Worm (Caenorhabditis elegans) whole organism, L4 larva: Measurements from ENCODE around the gene F34D10.9.

Source experiments
- F49E8.2 ChIP-seq: sonication (generic microtip); optimal IDR thresholded peaks from 2 replicates; lab custom pipeline; 2016; ENCODE audit warnings: missing compliant biosample characterization, mild to moderate bottlenecking, missing genetic modification characterization, borderline replicate concordance
- T20F7.1 ChIP-seq: fragments of 200-800 bp; sonication (Bioruptor generic); optimal IDR thresholded peaks from 2 replicates; lab custom pipeline; 2018; ENCODE audit warnings: mild to moderate bottlenecking, missing genetic modification characterization, missing compliant biosample characterization
- Y5F2A.4 ChIP-seq: fragments of 200-800 bp; sonication (Bioruptor generic); optimal IDR thresholded peaks from 2 replicates; lab custom pipeline; 2018; ENCODE audit warnings: mild to moderate bottlenecking, missing genetic modification characterization, missing compliant biosample characterization
- aly-2 ChIP-seq: sonication (generic microtip); optimal IDR thresholded peaks from 2 replicates; lab custom pipeline; 2018; ENCODE audit warnings: missing biosample characterization, missing genetic modification characterization
- arid-1 ChIP-seq: fragments of 200-800 bp; sonication (Bioruptor generic); conservative IDR thresholded peaks from 2 replicates; pipeline ENCODE4 v1.3.6; 2022; ENCODE audit warnings: missing genetic modification reagents, missing genetic modification characterization, missing compliant biosample characterization
- ceh-20 ChIP-seq: fragments of 200-800 bp; sonication (Bioruptor generic); IDR thresholded peaks from 2 replicates; pipeline ENCODE4 v1.3.6; 2022; ENCODE audit warnings: missing genetic modification reagents, missing genetic modification characterization, missing compliant biosample characterization
- ceh-44 ChIP-seq: fragments of 200-800 bp; sonication (Bioruptor generic); IDR thresholded peaks from 2 replicates; pipeline ENCODE4 v1.3.6; 2022; ENCODE audit warnings: missing genetic modification reagents, missing genetic modification characterization, missing compliant biosample characterization
- ceh-82 ChIP-seq: sonication (generic microtip); optimal IDR thresholded peaks from 2 replicates; lab custom pipeline; 2017; ENCODE audit warnings: missing biosample characterization, missing genetic modification characterization
- ces-1 ChIP-seq: fragments of 150-350 bp; sonication (generic microtip); optimal IDR thresholded peaks from 4 replicates; lab custom pipeline; 2014; ENCODE audit warnings: missing biosample characterization, missing genetic modification reagents, missing genetic modification characterization
- daf-16 ChIP-seq, 3 experiments: sonication (generic microtip); optimal IDR thresholded peaks; 2 replicates each; lab custom pipeline; 2016 to 2017; ENCODE audit warnings: missing genetic modification characterization in 3 of 3, missing genetic modification reagents in 3 of 3, mild to moderate bottlenecking in 2 of 3, missing compliant biosample characterization in 2 of 3, missing biosample characterization in 1 of 3, moderate library complexity in 1 of 3
- daf-8 ChIP-seq: fragments of 200-800 bp; sonication (Bioruptor generic); IDR thresholded peaks from 2 replicates; pipeline ENCODE4 v1.3.6; 2022; ENCODE audit warnings: missing genetic modification characterization, missing compliant biosample characterization
- dpl-1 ChIP-seq: fragments of 150-350 bp; optimal IDR thresholded peaks from 2 replicates; lab custom pipeline; 2014; ENCODE audit warnings: missing biosample characterization, missing genetic modification reagents, missing genetic modification characterization
- duxl-1 ChIP-seq: sonication (generic microtip); optimal IDR thresholded peaks from 2 replicates; lab custom pipeline; 2016; ENCODE audit warnings: mild to moderate bottlenecking, missing genetic modification characterization, moderate library complexity, missing compliant biosample characterization; ENCODE audit not compliant: poor library complexity
- dve-1 ChIP-seq: sonication (generic microtip); optimal IDR thresholded peaks from 2 replicates; lab custom pipeline; 2017; ENCODE audit warnings: antibody characterized with exemption, mild to moderate bottlenecking, missing genetic modification characterization, missing compliant biosample characterization; ENCODE audit not compliant: insufficient read depth
- egl-43 ChIP-seq: fragments of 200-800 bp; sonication (Bioruptor generic); IDR thresholded peaks from 2 replicates; pipeline ENCODE4 v1.3.6; 2022; ENCODE audit warnings: missing genetic modification reagents, missing genetic modification characterization, missing compliant biosample characterization
- gei-8 ChIP-seq: fragments of 200-800 bp; sonication (Bioruptor generic); optimal IDR thresholded peaks from 2 replicates; lab custom pipeline; 2018; ENCODE audit warnings: mild to moderate bottlenecking, missing genetic modification characterization, missing compliant biosample characterization
- hif-1 ChIP-seq, 2 experiments: sonication (generic microtip); optimal IDR thresholded peaks; 2 replicates each; lab custom pipeline; 2016 to 2017; ENCODE audit warnings: missing compliant biosample characterization in 2 of 2, missing genetic modification characterization in 2 of 2, missing genetic modification reagents in 2 of 2, missing genotype in 2 of 2, mild to moderate bottlenecking in 1 of 2
- hlh-11 ChIP-seq: fragments of 200-800 bp; sonication (Bioruptor generic); optimal IDR thresholded peaks from 2 replicates; lab custom pipeline; 2018; ENCODE audit warnings: mild to moderate bottlenecking, missing genetic modification characterization, missing compliant biosample characterization
- hlh-30 ChIP-seq: sonication (generic microtip); optimal IDR thresholded peaks from 2 replicates; lab custom pipeline; 2017; ENCODE audit warnings: antibody characterized with exemption, mild to moderate bottlenecking, missing genetic modification characterization, missing compliant biosample characterization; ENCODE audit not compliant: insufficient read depth
- hmg-1.1 ChIP-seq: fragments of 200-800 bp; sonication (Bioruptor generic); IDR thresholded peaks from 2 replicates; pipeline ENCODE4 v1.3.6; 2022; ENCODE audit warnings: missing genetic modification reagents, missing genetic modification characterization, missing compliant biosample characterization
- lin-15B ChIP-seq: fragments of 150-350 bp; sonication (generic microtip); optimal IDR thresholded peaks from 3 replicates; lab custom pipeline; 2014; ENCODE audit warnings: missing biosample characterization, missing genetic modification characterization
- lin-38 ChIP-seq: fragments of 200-800 bp; sonication (Bioruptor generic); IDR thresholded peaks from 2 replicates; pipeline ENCODE4 v1.3.6; 2022; ENCODE audit warnings: missing genetic modification reagents, missing genetic modification characterization, missing compliant biosample characterization
- lin-39 ChIP-seq: fragments of 150-350 bp; optimal IDR thresholded peaks from 2 replicates; lab custom pipeline; 2014; ENCODE audit warnings: missing biosample characterization, missing genetic modification reagents, missing genetic modification characterization
- lsy-2 ChIP-seq, 2 experiments: fragments of 150-350 bp in 1 of 2; sonication (generic microtip) in 1 of 2; optimal IDR thresholded peaks; 2 replicates each; lab custom pipeline; 2014 to 2017; ENCODE audit warnings: missing biosample characterization in 2 of 2, missing genetic modification characterization in 2 of 2
- madf-5 ChIP-seq, 2 experiments: fragments of 200-800 bp; sonication (Bioruptor generic); IDR thresholded peaks; 2 replicates each; pipeline ENCODE4 v1.3.6; 2022; ENCODE audit warnings: missing compliant biosample characterization in 2 of 2, missing genetic modification characterization in 2 of 2
- mep-1 ChIP-seq: fragments of 150-350 bp; sonication (generic microtip); optimal IDR thresholded peaks from 3 replicates; lab custom pipeline; 2014; ENCODE audit warnings: missing biosample characterization, missing genetic modification characterization
- mes-2 ChIP-seq: sonication (generic microtip); optimal IDR thresholded peaks from 2 replicates; lab custom pipeline; 2016; ENCODE audit warnings: missing genotype, mild to moderate bottlenecking, missing genetic modification characterization, missing compliant biosample characterization; ENCODE audit not compliant: poor library complexity, severe bottlenecking
- nhr-11 ChIP-seq: fragments of 150-350 bp; optimal IDR thresholded peaks from 2 replicates; lab custom pipeline; 2014; ENCODE audit warnings: missing biosample characterization, missing genetic modification characterization
- nhr-6 ChIP-seq: fragments of 150-350 bp; optimal IDR thresholded peaks from 2 replicates; lab custom pipeline; 2014; ENCODE audit warnings: missing biosample characterization, missing genetic modification characterization
- php-3 ChIP-seq: fragments of 200-800 bp; sonication (Bioruptor generic); IDR thresholded peaks from 2 replicates; pipeline ENCODE4 v1.3.6; 2022; ENCODE audit warnings: missing genetic modification reagents, missing genetic modification characterization, missing compliant biosample characterization
- unc-62 ChIP-seq, 3 experiments: fragments of 150-350 bp in 1 of 3; sonication (generic microtip); optimal IDR thresholded peaks in 2 of 3; peaks in 1 of 3; 1 replicate in 1 of 3; 2 replicates in 2 of 3; lab custom pipeline; 2014 to 2017; ENCODE audit warnings: missing biosample characterization in 3 of 3, missing genetic modification characterization in 3 of 3, missing genetic modification reagents in 3 of 3, missing genotype in 1 of 3
- vab-7 ChIP-seq: fragments of 200-800 bp; sonication (Bioruptor generic); IDR thresholded peaks from 2 replicates; pipeline ENCODE4 v1.3.6; 2022; ENCODE audit warnings: missing genetic modification reagents, missing genetic modification characterization, missing compliant biosample characterization
- zag-1 ChIP-seq: fragments of 150-350 bp; optimal IDR thresholded peaks from 2 replicates; lab custom pipeline; 2014; ENCODE audit warnings: missing biosample characterization, missing genetic modification characterization
- zfp-3 ChIP-seq: fragments of 200-800 bp; sonication (Bioruptor generic); conservative IDR thresholded peaks from 2 replicates; pipeline ENCODE4 v1.3.6; 2022; ENCODE audit warnings: missing genetic modification reagents, missing genetic modification characterization, missing compliant biosample characterization

Gene F34D10.9

DNA sequence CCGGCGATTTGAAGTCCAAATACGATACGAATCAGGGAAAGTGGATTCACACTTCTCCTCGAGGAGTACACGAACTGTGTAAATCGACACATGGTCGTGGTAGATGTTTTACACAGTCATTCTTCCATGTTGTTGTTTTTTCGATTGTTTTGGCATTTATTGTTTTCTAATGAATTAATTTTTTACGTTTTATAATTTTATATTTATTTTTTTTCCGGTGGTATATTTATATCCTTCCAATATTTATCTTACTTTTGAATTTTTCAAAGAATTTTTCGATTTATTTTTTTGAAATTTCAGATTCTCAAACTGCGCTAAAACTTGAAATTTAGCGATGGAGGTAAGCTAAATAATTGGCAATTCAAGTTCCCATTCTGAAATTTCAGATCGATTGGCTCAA lies 16.3 kb downstream of the F34D10.9 start, which contains the start of gene nrde-1:
Gene nrde-1, plus strand, starts transcription at position 301 of the 400 bp plus-strand sequence.
- TF ChIP-seq T20F7.1: no peak
- no peak for TF ChIP-seq ceh-20 (GFP tag; lab: Robert Waterston, UW)
- no peak for TF ChIP-seq lin-38 (GFP tag; lab: Robert Waterston, UW)
- no peak for TF ChIP-seq aly-2 (tag; lab: Kevin White, UChicago)

DNA sequence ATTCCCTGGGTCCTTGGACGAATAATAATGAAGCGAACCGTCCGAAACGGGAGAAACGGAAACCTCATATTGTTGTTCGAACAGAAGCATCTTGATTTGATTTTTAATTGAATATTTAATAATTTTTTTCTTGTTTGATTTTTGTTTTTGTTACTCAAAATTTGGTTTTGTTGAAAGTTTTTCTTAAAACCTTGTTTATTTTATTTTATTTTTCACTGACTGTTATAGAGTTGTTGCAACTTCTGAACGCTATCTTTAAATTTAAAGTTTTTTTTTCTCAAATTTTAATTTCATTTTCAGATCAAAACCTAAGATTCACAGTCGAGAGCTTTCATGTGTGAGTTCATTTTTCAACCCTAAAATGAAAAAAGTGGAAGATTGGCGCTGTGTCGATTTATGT lies 20.4 kb downstream of the F34D10.9 start, which contains the start of gene alkb-8:
Gene alkb-8, plus strand, starts transcription at position 301 of the 400 bp plus-strand sequence.
- TF ChIP-seq unc-62 (GFP tag; optimal IDR thresholded peaks at IDR 0.05 in 1 of 2; lab: Kevin White, UChicago) (no peak), unc-62 (tag; optimal IDR thresholded peaks at IDR 0.05; lab: Kevin White, UChicago) (no peak), nhr-11 (tag; lab: Kevin White, UChicago) (no peak)

DNA sequence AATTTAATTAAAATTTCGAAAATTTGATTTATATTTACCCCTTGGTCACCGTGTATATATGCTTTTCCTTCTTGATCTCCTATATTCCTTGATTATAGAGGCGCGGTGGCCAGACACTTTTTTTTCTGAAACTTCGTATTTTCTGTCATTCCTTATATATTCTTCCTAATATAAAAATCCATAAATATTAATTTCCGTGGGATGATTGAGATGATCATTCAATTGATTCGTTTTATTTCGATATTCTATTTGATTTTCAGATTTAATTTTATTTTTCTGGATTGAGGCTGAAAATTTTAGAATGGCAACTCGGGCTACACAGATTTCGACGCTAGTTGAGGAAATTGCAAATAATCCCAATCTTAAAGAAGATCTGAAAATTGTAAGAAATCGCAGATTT lies 22.8 kb downstream of the F34D10.9 start, which contains the start of gene dph-1:
Gene dph-1, plus strand, starts transcription at position 301 of the 400 bp plus-strand sequence.
- TF ChIP-seq hlh-11 (tag; lab: Kevin White, UChicago) (no peak), hmg-1.1 (GFP tag; lab: Robert Waterston, UW) (no peak), hlh-30 (no peak), gei-8 (GFP tag; lab: Kevin White, UChicago) (no peak)

DNA sequence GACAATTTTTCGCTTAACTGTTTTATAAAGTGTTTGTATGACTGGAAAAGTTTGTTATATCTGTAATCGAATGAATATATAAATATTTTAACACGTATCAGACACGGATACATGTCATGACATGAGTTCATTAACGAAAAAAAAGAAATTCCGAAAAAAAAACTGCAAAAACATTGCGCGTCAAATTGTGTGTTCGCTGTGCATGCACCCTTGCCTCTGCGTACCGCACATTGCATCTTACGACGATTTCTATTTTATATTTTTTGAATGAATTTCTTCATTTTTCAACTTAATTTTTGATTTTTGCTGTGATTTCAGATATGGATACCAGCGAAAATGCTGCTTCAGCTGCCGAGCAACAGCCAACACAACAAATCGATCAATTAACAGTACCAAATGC lies 24.5 kb downstream of the F34D10.9 start, which contains the start of gene wdr-5.1:
Gene wdr-5.1, plus strand, starts transcription at position 319 of the 400 bp plus-strand sequence.
- TF ChIP-seq daf-16 (GFP tag; optimal IDR thresholded peaks at IDR 0.05; lab: Kevin White, UChicago) (no peak), daf-16 (tag; optimal IDR thresholded peaks at IDR 0.05; lab: Kevin White, UChicago) (peak; percentile 13), nhr-6 (tag; lab: Kevin White, UChicago) (no peak), lin-38 (GFP tag; lab: Robert Waterston, UW) (peak; percentile 47), duxl-1 (tag; lab: Kevin White, UChicago) (peak; percentile 38), hif-1 (tag; optimal IDR thresholded peaks at IDR 0.05; lab: Kevin White, UChicago) (no peak), php-3 (GFP tag; lab: Robert Waterston, UW) (no peak), vab-7 (GFP tag; lab: Robert Waterston, UW) (no peak), dve-1 (peak; percentile 23), zag-1 (tag; lab: Kevin White, UChicago) (no peak), lin-15B (tag; lab: Kevin White, UChicago) (no peak), Y5F2A.4 (no peak), hmg-1.1 (GFP tag; lab: Robert Waterston, UW) (no peak), mes-2 (tag; lab: Kevin White, UChicago) (peak; percentile 57), hlh-30 (peak; percentile 16), aly-2 (tag; lab: Kevin White, UChicago) (no peak), madf-5 (GFP tag; IDR thresholded peaks at IDR 0.05; lab: Robert Waterston, UW) (no peak), egl-43 (no peak), mep-1 (tag; lab: Kevin White, UChicago) (peak; percentile 46), arid-1 (GFP tag; lab: Robert Waterston, UW) (no peak), dpl-1 (GFP tag; lab: Kevin White, UChicago) (peak; percentile 25), ceh-82 (tag; lab: Kevin White, UChicago) (no peak), ceh-44 (GFP tag; lab: Robert Waterston, UW) (no peak), daf-8 (no peak), zfp-3 (GFP tag; lab: Robert Waterston, UW) (no peak), lsy-2 (tag; optimal IDR thresholded peaks at IDR 0.05; lab: Kevin White, UChicago) (peak in 1 of 2 experiments; percentile 80), lin-39 (no peak), ces-1 (GFP tag; lab: Kevin White, UChicago) (no peak), F49E8.2 (no peak)
- TF ChIP-seq, all 104 proteins: peak for 9
